Worm (Caenorhabditis elegans) whole organism, L4 larva: ENCODE measurements around the gene bgal-1.

ENCODE experiments used
- Y75B8A.6 ChIP-seq: fragments of 200-800 bp; sonication (Bioruptor generic); IDR thresholded peaks from 2 replicates; pipeline ENCODE4 v1.3.6; 2022; ENCODE audit warnings: missing genetic modification reagents, missing genetic modification characterization, missing compliant biosample characterization
- arid-1 ChIP-seq: fragments of 200-800 bp; sonication (Bioruptor generic); conservative IDR thresholded peaks from 2 replicates; pipeline ENCODE4 v1.3.6; 2022; ENCODE audit warnings: missing genetic modification reagents, missing genetic modification characterization, missing compliant biosample characterization
- ceh-28 ChIP-seq: fragments of 150-350 bp; optimal IDR thresholded peaks from 2 replicates; lab custom pipeline; 2014; ENCODE audit warnings: missing biosample characterization, missing genetic modification reagents, missing genetic modification characterization
- daf-19 ChIP-seq: fragments of 200-800 bp; sonication (Bioruptor generic); conservative IDR thresholded peaks from 2 replicates; pipeline ENCODE4 v1.3.6; 2022; ENCODE audit warnings: missing genetic modification characterization, missing compliant biosample characterization
- daf-8 ChIP-seq: fragments of 200-800 bp; sonication (Bioruptor generic); IDR thresholded peaks from 2 replicates; pipeline ENCODE4 v1.3.6; 2022; ENCODE audit warnings: missing genetic modification characterization, missing compliant biosample characterization
- egl-27 ChIP-seq: sonication (generic microtip); optimal IDR thresholded peaks from 3 replicates; lab custom pipeline; 2017; ENCODE audit warnings: missing biosample characterization, missing genetic modification reagents, missing genetic modification characterization
- gei-8 ChIP-seq: fragments of 200-800 bp; sonication (Bioruptor generic); optimal IDR thresholded peaks from 2 replicates; lab custom pipeline; 2018; ENCODE audit warnings: mild to moderate bottlenecking, missing genetic modification characterization, missing compliant biosample characterization
- mdl-1 ChIP-seq, 2 experiments: fragments of 150-350 bp in 1 of 2; sonication (generic microtip) in 1 of 2; optimal IDR thresholded peaks; 2 replicates each; lab custom pipeline; 2014 to 2017; ENCODE audit warnings: missing biosample characterization in 2 of 2, missing genetic modification characterization in 2 of 2
- pqm-1 ChIP-seq: sonication (generic microtip); optimal IDR thresholded peaks from 2 replicates; lab custom pipeline; 2017; ENCODE audit warnings: missing biosample characterization, missing genetic modification characterization
- snpc-4 ChIP-seq: fragments of 150-350 bp; optimal IDR thresholded peaks from 2 replicates; lab custom pipeline; 2014; ENCODE audit warnings: missing biosample characterization, missing genetic modification characterization
- unc-62 ChIP-seq, 3 experiments: fragments of 150-350 bp in 1 of 3; sonication (generic microtip); optimal IDR thresholded peaks in 2 of 3; peaks in 1 of 3; 1 replicate in 1 of 3; 2 replicates in 2 of 3; lab custom pipeline; 2014 to 2017; ENCODE audit warnings: missing biosample characterization in 3 of 3, missing genetic modification characterization in 3 of 3, missing genetic modification reagents in 3 of 3, missing genotype in 1 of 3

DNA sequence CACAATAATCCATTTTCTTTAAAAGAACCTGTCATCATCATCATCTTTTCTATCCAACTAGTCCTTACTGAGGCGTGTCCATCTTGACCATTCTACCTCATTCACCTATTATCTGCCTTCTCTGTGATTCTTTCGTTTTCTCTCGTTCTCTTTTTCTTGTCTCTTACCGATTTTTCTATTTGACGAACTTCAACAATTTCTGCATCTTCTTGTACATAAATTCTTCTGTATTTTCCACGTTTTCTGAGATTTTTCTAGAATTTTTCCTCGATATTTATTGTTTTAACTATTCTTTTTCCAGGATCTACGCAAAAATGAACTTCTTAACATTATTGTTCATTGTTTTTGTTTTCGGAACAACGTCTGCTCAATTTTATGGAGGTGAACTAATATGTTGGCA is 42.9 kb downstream of the bgal-1 start, which contains the start of gene cnc-10:
- TF ChIP-seq gei-8 (GFP tag; lab: Kevin White, UChicago), result no peak
- TF ChIP-seq arid-1 (GFP tag; lab: Robert Waterston, UW), result no peak
- TF ChIP-seq Y75B8A.6 (GFP tag; lab: Robert Waterston, UW), result no peak
- TF ChIP-seq egl-27 (tag; lab: Kevin White, UChicago), result no peak
- no peak for TF ChIP-seq mdl-1 (tag; optimal IDR thresholded peaks at IDR 0.05; lab: Kevin White, UChicago)
- no peak for TF ChIP-seq snpc-4 (tag; lab: Kevin White, UChicago)
- no peak for TF ChIP-seq daf-19 (GFP tag; lab: Robert Waterston, UW)
- no peak for TF ChIP-seq ceh-28 (tag; lab: Kevin White, UChicago)
- TF ChIP-seq daf-8 (GFP tag; lab: Robert Waterston, UW), result no peak
- TF ChIP-seq unc-62 (GFP tag; optimal IDR thresholded peaks at IDR 0.05 in 1 of 2; lab: Kevin White, UChicago), result no peak
- TF ChIP-seq unc-62 (tag; optimal IDR thresholded peaks at IDR 0.05; lab: Kevin White, UChicago), result no peak
- no peak for TF ChIP-seq pqm-1 (tag; lab: Kevin White, UChicago)
